Worm (Caenorhabditis elegans) whole organism, young adult: ENCODE measurements around the gene ttr-33.

Experiments
- B0261.1 ChIP-seq: sonication (generic microtip); optimal IDR thresholded peaks from 2 replicates; lab custom pipeline; 2016; ENCODE audit warnings: mild to moderate bottlenecking, missing genetic modification characterization, moderate library complexity, missing compliant biosample characterization
- B0336.3 ChIP-seq: fragments of 200-800 bp; sonication (Bioruptor generic); IDR thresholded peaks from 2 replicates; pipeline ENCODE4 v1.3.6; 2022; ENCODE audit warnings: missing genetic modification characterization, missing compliant biosample characterization
- C06A6.2 ChIP-seq: fragments of 200-800 bp; sonication (Bioruptor generic); conservative IDR thresholded peaks from 2 replicates; pipeline ENCODE4 v1.3.6; 2022; ENCODE audit warnings: missing genetic modification characterization, missing compliant biosample characterization
- C17E4.6 ChIP-seq: fragments of 200-800 bp; sonication (Bioruptor generic); IDR thresholded peaks from 2 replicates; pipeline ENCODE4 v1.3.6; 2022; ENCODE audit warnings: missing genetic modification reagents, missing genetic modification characterization, missing compliant biosample characterization
- D2030.7 ChIP-seq: fragments of 200-800 bp; sonication (Bioruptor generic); IDR thresholded peaks from 2 replicates; pipeline ENCODE4 v1.3.6; 2022; ENCODE audit warnings: missing genetic modification reagents, missing genetic modification characterization, missing compliant biosample characterization
- F37B4.10 ChIP-seq: fragments of 200-800 bp; sonication (Bioruptor generic); IDR thresholded peaks from 2 replicates; pipeline ENCODE4 v1.3.6; 2022; ENCODE audit warnings: missing genetic modification characterization, missing compliant biosample characterization
- F39B2.1 ChIP-seq: fragments of 200-800 bp; sonication (Bioruptor generic); IDR thresholded peaks from 2 replicates; pipeline ENCODE4 v1.3.6; 2022; ENCODE audit warnings: missing genetic modification reagents, missing genetic modification characterization, missing compliant biosample characterization
- K11D2.4 ChIP-seq: fragments of 200-800 bp; sonication (Bioruptor generic); IDR thresholded peaks from 2 replicates; pipeline ENCODE4 v1.3.6; 2022; ENCODE audit warnings: missing genetic modification reagents, missing genetic modification characterization, missing compliant biosample characterization
- K12H6.12 ChIP-seq: fragments of 200-800 bp; sonication (Bioruptor generic); optimal IDR thresholded peaks from 2 replicates; lab custom pipeline; 2018; ENCODE audit warnings: mild to moderate bottlenecking, missing genetic modification characterization, missing compliant biosample characterization
- T07F8.4 ChIP-seq: sonication (generic microtip); optimal IDR thresholded peaks from 2 replicates; lab custom pipeline; 2016; ENCODE audit warnings: mild to moderate bottlenecking, missing genetic modification characterization, moderate library complexity, missing compliant biosample characterization
- T26A5.8 ChIP-seq: sonication (generic microtip); optimal IDR thresholded peaks from 2 replicates; lab custom pipeline; 2016; ENCODE audit warnings: missing genetic modification characterization, missing compliant biosample characterization
- Y67H2A.10 ChIP-seq: fragments of 200-800 bp; sonication (Bioruptor generic); conservative IDR thresholded peaks from 2 replicates; pipeline ENCODE4 v1.3.6; 2022; ENCODE audit warnings: missing genetic modification reagents, missing genetic modification characterization, missing compliant biosample characterization
- ZK185.1 ChIP-seq: sonication (generic microtip); optimal IDR thresholded peaks from 2 replicates; lab custom pipeline; 2016; ENCODE audit warnings: mild to moderate bottlenecking, missing genetic modification characterization, missing compliant biosample characterization; ENCODE audit not compliant: poor library complexity, severe bottlenecking
- ama-1 ChIP-seq, 3 experiments: fragments of 150-350 bp in 1 of 3; sonication (generic microtip) in 2 of 3; optimal IDR thresholded peaks; 2 replicates each; lab custom pipeline; 2014 to 2018; ENCODE audit warnings: missing biosample characterization in 2 of 3, missing genetic modification characterization in 2 of 3, missing genetic modification reagents in 2 of 3
- athp-1 ChIP-seq: sonication (generic microtip); optimal IDR thresholded peaks from 2 replicates; lab custom pipeline; 2017; ENCODE audit warnings: mild to moderate bottlenecking, missing genetic modification characterization, missing compliant biosample characterization
- bed-1 ChIP-seq: fragments of 200-800 bp; sonication (Bioruptor generic); IDR thresholded peaks from 2 replicates; pipeline ENCODE4 v1.3.6; 2022; ENCODE audit warnings: missing genetic modification reagents, missing genetic modification characterization, missing compliant biosample characterization
- ccch-3 ChIP-seq: fragments of 200-800 bp; sonication (Bioruptor generic); optimal IDR thresholded peaks from 2 replicates; lab custom pipeline; 2018; ENCODE audit warnings: mild to moderate bottlenecking, missing genetic modification characterization, missing compliant biosample characterization
- cebp-1 ChIP-seq, 2 experiments: fragments of 200-800 bp in 1 of 2; sonication (Bioruptor generic) in 1 of 2; sonication (generic microtip) in 1 of 2; IDR thresholded peaks in 1 of 2; optimal IDR thresholded peaks in 1 of 2; 2 replicates each; pipeline versions ENCODE4 v1.3.6 to Lab custom; 2017 to 2022; ENCODE audit warnings: missing compliant biosample characterization in 2 of 2, missing genetic modification characterization in 2 of 2, mild to moderate bottlenecking in 1 of 2, missing genetic modification reagents in 1 of 2, moderate library complexity in 1 of 2
- ceh-79 ChIP-seq: sonication (generic microtip); optimal IDR thresholded peaks from 2 replicates; lab custom pipeline; 2017; ENCODE audit warnings: mild to moderate bottlenecking, missing genetic modification characterization, missing compliant biosample characterization
- ceh-91 ChIP-seq: fragments of 200-800 bp; sonication (Bioruptor generic); IDR thresholded peaks from 2 replicates; pipeline ENCODE4 v1.3.6; 2022; ENCODE audit warnings: missing genetic modification reagents, missing genetic modification characterization, missing compliant biosample characterization
- dpff-1 ChIP-seq: sonication (generic microtip); optimal IDR thresholded peaks from 2 replicates; lab custom pipeline; 2017; ENCODE audit warnings: mild to moderate bottlenecking, missing genetic modification characterization, missing compliant biosample characterization
- efl-1 ChIP-seq: fragments of 150-350 bp; optimal IDR thresholded peaks from 2 replicates; lab custom pipeline; 2014; ENCODE audit warnings: missing biosample characterization, missing genetic modification reagents, missing genetic modification characterization
- egl-18 ChIP-seq: fragments of 200-800 bp; sonication (Bioruptor generic); IDR thresholded peaks from 2 replicates; pipeline ENCODE4 v1.3.6; 2022; ENCODE audit warnings: missing genetic modification reagents, missing genetic modification characterization, missing compliant biosample characterization
- egrh-3 ChIP-seq: fragments of 200-800 bp; sonication (Bioruptor generic); IDR thresholded peaks from 2 replicates; pipeline ENCODE4 v1.3.6; 2022; ENCODE audit warnings: missing genetic modification reagents, missing genetic modification characterization, missing compliant biosample characterization
- ekl-4 ChIP-seq: fragments of 200-800 bp; sonication (Bioruptor generic); IDR thresholded peaks from 2 replicates; pipeline ENCODE4 v1.3.6; 2022; ENCODE audit warnings: missing genetic modification reagents, missing genetic modification characterization, missing compliant biosample characterization
- ets-4 ChIP-seq: fragments of 200-800 bp; sonication (Bioruptor generic); optimal IDR thresholded peaks from 2 replicates; lab custom pipeline; 2018; ENCODE audit warnings: mild to moderate bottlenecking, missing genetic modification characterization, missing compliant biosample characterization
- hlh-26 ChIP-seq: fragments of 200-800 bp; sonication (Bioruptor generic); conservative IDR thresholded peaks from 2 replicates; pipeline ENCODE4 v1.3.6; 2022; ENCODE audit warnings: missing genetic modification reagents, missing genetic modification characterization, missing compliant biosample characterization
- hmg-1.2 ChIP-seq: fragments of 200-800 bp; sonication (Bioruptor generic); IDR thresholded peaks from 2 replicates; pipeline ENCODE4 v1.3.6; 2022; ENCODE audit warnings: missing genetic modification reagents, missing genetic modification characterization, missing compliant biosample characterization
- hrde-1 ChIP-seq: sonication (generic microtip); optimal IDR thresholded peaks from 2 replicates; lab custom pipeline; 2016; ENCODE audit warnings: missing genetic modification characterization, mild to moderate bottlenecking, missing compliant biosample characterization, moderate library complexity, missing genotype, missing genetic modification reagents, borderline replicate concordance
- let-607 ChIP-seq, 2 experiments: fragments of 200-800 bp in 1 of 2; sonication (Bioruptor generic) in 1 of 2; sonication (generic microtip) in 1 of 2; optimal IDR thresholded peaks; 2 replicates each; lab custom pipeline; 2016 to 2018; ENCODE audit warnings: mild to moderate bottlenecking in 2 of 2, missing compliant biosample characterization in 2 of 2, missing genetic modification characterization in 2 of 2, moderate library complexity in 2 of 2, missing genotype in 1 of 2
- lin-26 ChIP-seq: fragments of 200-800 bp; sonication (Bioruptor generic); IDR thresholded peaks from 2 replicates; pipeline ENCODE4 v1.3.6; 2022; ENCODE audit warnings: missing genetic modification reagents, missing genetic modification characterization, missing compliant biosample characterization
- lin-54 ChIP-seq: fragments of 200-800 bp; sonication (Bioruptor generic); optimal IDR thresholded peaks from 2 replicates; lab custom pipeline; 2018; ENCODE audit warnings: mild to moderate bottlenecking, missing genetic modification characterization, missing compliant biosample characterization
- lsy-27 ChIP-seq: sonication (generic microtip); optimal IDR thresholded peaks from 2 replicates; lab custom pipeline; 2017; ENCODE audit warnings: missing genetic modification characterization, mild to moderate bottlenecking, missing compliant biosample characterization, antibody characterized with exemption, missing genotype, borderline replicate concordance; ENCODE audit not compliant: insufficient read depth
- madf-10 ChIP-seq: sonication (generic microtip); optimal IDR thresholded peaks from 2 replicates; lab custom pipeline; 2016; ENCODE audit warnings: mild to moderate bottlenecking, missing genetic modification characterization, missing compliant biosample characterization
- madf-8 ChIP-seq: fragments of 200-800 bp; sonication (Bioruptor generic); conservative IDR thresholded peaks from 2 replicates; pipeline ENCODE4 v1.3.6; 2022; ENCODE audit warnings: missing genetic modification reagents, missing genetic modification characterization, missing compliant biosample characterization
- mcd-1 ChIP-seq: fragments of 200-800 bp; sonication (Bioruptor generic); IDR thresholded peaks from 2 replicates; pipeline ENCODE4 v1.3.6; 2022; ENCODE audit warnings: missing genetic modification reagents, missing genetic modification characterization, missing compliant biosample characterization
- mel-28 ChIP-seq: sonication (generic microtip); optimal IDR thresholded peaks from 2 replicates; lab custom pipeline; 2016; ENCODE audit warnings: borderline replicate concordance, mild to moderate bottlenecking, missing genetic modification characterization, missing compliant biosample characterization
- nfya-1 ChIP-seq: sonication (generic microtip); optimal IDR thresholded peaks from 2 replicates; lab custom pipeline; 2017; ENCODE audit warnings: antibody characterized with exemption, missing compliant biosample characterization, missing genetic modification characterization, borderline replicate concordance; ENCODE audit not compliant: insufficient read depth
- repo-1 ChIP-seq: sonication (generic microtip); optimal IDR thresholded peaks from 2 replicates; lab custom pipeline; 2017; ENCODE audit warnings: mild to moderate bottlenecking, missing genetic modification characterization, missing compliant biosample characterization
- sdz-38 ChIP-seq: sonication (generic microtip); optimal IDR thresholded peaks from 2 replicates; lab custom pipeline; 2016; ENCODE audit warnings: missing genotype, missing genetic modification characterization, missing compliant biosample characterization
- sptf-2 ChIP-seq: fragments of 200-800 bp; sonication (Bioruptor generic); optimal IDR thresholded peaks from 2 replicates; lab custom pipeline; 2018; ENCODE audit warnings: mild to moderate bottlenecking, missing genetic modification characterization, missing compliant biosample characterization
- tbp1 ChIP-seq: fragments of 200-800 bp; sonication (Bioruptor generic); optimal IDR thresholded peaks from 2 replicates; lab custom pipeline; 2018; ENCODE audit warnings: mild to moderate bottlenecking, missing genetic modification characterization, missing compliant biosample characterization
- tlf-1 ChIP-seq: fragments of 200-800 bp; sonication (Bioruptor generic); optimal IDR thresholded peaks from 2 replicates; lab custom pipeline; 2018; ENCODE audit warnings: mild to moderate bottlenecking, missing genetic modification characterization, missing compliant biosample characterization
- zim-3 ChIP-seq: sonication (generic microtip); optimal IDR thresholded peaks from 2 replicates; lab custom pipeline; 2017; ENCODE audit warnings: mild to moderate bottlenecking, missing genetic modification characterization, moderate library complexity, missing compliant biosample characterization
- ztf-22 ChIP-seq: fragments of 200-800 bp; sonication (Bioruptor generic); optimal IDR thresholded peaks from 2 replicates; lab custom pipeline; 2018; ENCODE audit warnings: mild to moderate bottlenecking, missing genetic modification characterization, moderate library complexity, missing compliant biosample characterization
- ztf-25 ChIP-seq: fragments of 200-800 bp; sonication (Bioruptor generic); IDR thresholded peaks from 2 replicates; pipeline ENCODE4 v1.3.6; 2022; ENCODE audit warnings: missing genetic modification reagents, missing genetic modification characterization, missing compliant biosample characterization
- ztf-3 ChIP-seq: fragments of 200-800 bp; sonication (Bioruptor generic); optimal IDR thresholded peaks from 2 replicates; lab custom pipeline; 2018; ENCODE audit warnings: mild to moderate bottlenecking, missing genetic modification characterization, missing compliant biosample characterization

The ttr-33 gene

DNA sequence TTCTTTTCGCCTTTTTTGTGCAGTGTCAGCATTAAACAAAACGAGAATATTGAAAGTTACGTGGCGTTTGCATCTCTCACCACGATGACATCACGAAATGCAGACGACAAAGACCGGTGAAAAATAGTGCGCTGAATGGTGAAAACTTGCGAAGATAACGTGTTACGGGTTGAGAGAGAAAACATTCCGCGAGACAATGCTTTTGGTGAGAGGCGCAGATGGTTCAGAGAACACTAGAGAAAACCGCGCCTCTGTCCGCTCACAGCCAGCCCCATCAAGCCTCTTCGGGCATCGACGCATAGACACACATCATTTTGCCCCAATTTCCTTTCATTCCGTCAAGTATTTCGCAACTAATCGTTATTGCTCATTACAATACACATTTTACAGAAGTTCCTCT, 16.9 kb upstream of the ttr-33 start, which contains the start of the genes C37C3.9 and C37C3.18 (continued):
- TF ChIP-seq let-607 (tag; optimal IDR thresholded peaks at IDR 0.05; lab: Kevin White, UChicago), result peak; percentile 73 to 90
- peak; percentile 38; the same call in 1 of the 2 replicates for TF ChIP-seq K11D2.4 (GFP tag; lab: Robert Waterston, UW)
- TF ChIP-seq ceh-91 (GFP tag; lab: Robert Waterston, UW), result no peak
- peak; percentile 33 for TF ChIP-seq lin-54
- TF ChIP-seq F39B2.1 (GFP tag; lab: Robert Waterston, UW), result no peak
- TF ChIP-seq cebp-1 (GFP tag; IDR thresholded peaks at IDR 0.05; lab: Robert Waterston, UW), result peak; percentile 90
- TF ChIP-seq cebp-1 (tag; optimal IDR thresholded peaks at IDR 0.05; lab: Kevin White, UChicago), result peak; percentile 97
- TF ChIP-seq bed-1 (GFP tag; lab: Robert Waterston, UW), result no peak
- TF ChIP-seq K12H6.12 (tag; lab: Kevin White, UChicago), result peak; percentile 62
- no peak for TF ChIP-seq hlh-26 (GFP tag; lab: Robert Waterston, UW)
- TF ChIP-seq ZK185.1 (tag; lab: Kevin White, UChicago), result peak; percentile 12
- TF ChIP-seq ztf-22 (GFP tag; lab: Kevin White, UChicago), result peak; percentile 16
- peak; percentile 21 for TF ChIP-seq ets-4 (GFP tag; lab: Kevin White, UChicago)
- no peak for TF ChIP-seq madf-10 (tag; lab: Kevin White, UChicago)
- no peak for TF ChIP-seq Y67H2A.10 (GFP tag; lab: Robert Waterston, UW)
- no peak for TF ChIP-seq ztf-3 (GFP tag; lab: Kevin White, UChicago)
- TF ChIP-seq C17E4.6, result no peak
- TF ChIP-seq D2030.7 (GFP tag; lab: Robert Waterston, UW), result no peak
- no peak for TF ChIP-seq sptf-2 (GFP tag; lab: Kevin White, UChicago)
- peak; percentile 44; the same call in 1 of the 2 replicates for TF ChIP-seq mcd-1 (GFP tag; lab: Robert Waterston, UW)
- TF ChIP-seq dpff-1 (tag; lab: Kevin White, UChicago), result no peak
- no peak for TF ChIP-seq B0261.1 (tag; lab: Kevin White, UChicago)
- TF ChIP-seq C06A6.2 (GFP tag; lab: Robert Waterston, UW), result no peak
- TF ChIP-seq ama-1 (optimal IDR thresholded peaks at IDR 0.05; lab: Kevin White, UChicago), result no peak
- TF ChIP-seq ama-1 (GFP tag; optimal IDR thresholded peaks at IDR 0.05; lab: Kevin White, UChicago), result no peak
- peak; percentile 26 for TF ChIP-seq tbp1 (GFP tag; lab: Kevin White, UChicago)
- no peak for TF ChIP-seq madf-8
- TF ChIP-seq sdz-38, result no peak
- TF ChIP-seq ccch-3, result no peak
- TF ChIP-seq T07F8.4 (tag; lab: Kevin White, UChicago), result no peak
- TF ChIP-seq egrh-3 (GFP tag; lab: Robert Waterston, UW), result 0 out of 2 replicates have a peak, but pooled peaks have one; percentile 27
- TF ChIP-seq efl-1 (GFP tag; lab: Kevin White, UChicago), result no peak
- TF ChIP-seq tlf-1, result no peak
- peak; percentile 74; the same call in 1 of the 2 replicates for TF ChIP-seq ekl-4
- no peak for TF ChIP-seq F37B4.10
- no peak for TF ChIP-seq zim-3
- no peak for TF ChIP-seq nfya-1 (tag; lab: Kevin White, UChicago)
- TF ChIP-seq mel-28 (tag; lab: Kevin White, UChicago), result peak; percentile 27
- TF ChIP-seq T26A5.8 (tag; lab: Kevin White, UChicago), result no peak
- peak; percentile 96 for TF ChIP-seq hmg-1.2 (GFP tag; lab: Robert Waterston, UW)
- no peak for TF ChIP-seq ceh-79
- TF ChIP-seq ztf-25 (GFP tag; lab: Robert Waterston, UW), result no peak
- TF ChIP-seq lin-26, result no peak
- peak; percentile 70; the same call in 1 of the 2 replicates for TF ChIP-seq B0336.3 (GFP tag; lab: Robert Waterston, UW)
- TF ChIP-seq egl-18 (GFP tag; lab: Robert Waterston, UW), result no peak
- TF ChIP-seq repo-1 (tag; lab: Kevin White, UChicago), result peak; percentile 50
- no peak for TF ChIP-seq lsy-27 (tag; lab: Kevin White, UChicago)
- TF ChIP-seq hrde-1 (tag; lab: Kevin White, UChicago), result no peak
- no peak for TF ChIP-seq athp-1
